Fruit fly (Drosophila melanogaster) whole organism, prepupa: ENCODE data around the gene slp2.

Experiments used
- Blimp-1 ChIP-seq: fragments of 200-800 bp; sonication (Bioruptor generic); optimal IDR thresholded peaks from 3 replicates; lab custom pipeline; 2017; ENCODE audit warnings: missing biosample characterization, missing genetic modification characterization, mild to moderate bottlenecking, moderate library complexity, missing genetic modification reagents
- CG10631 ChIP-seq: fragments of 200-800 bp; sonication (Bioruptor generic); optimal IDR thresholded peaks from 2 replicates; lab custom pipeline; 2016; ENCODE audit warnings: missing biosample characterization, missing genetic modification characterization
- CG10669 ChIP-seq: fragments of 200-800 bp; sonication (Bioruptor generic); optimal IDR thresholded peaks from 3 replicates; lab custom pipeline; 2018; ENCODE audit warnings: missing biosample characterization, mild to moderate bottlenecking, missing genetic modification characterization, moderate library complexity
- CG11294 ChIP-seq: fragments of 200-800 bp; sonication (Bioruptor generic); IDR thresholded peaks from 2 replicates; pipeline ENCODE4 v1.3.6; 2022; ENCODE audit warnings: missing biosample characterization, missing genetic modification characterization
- CG11902 ChIP-seq: fragments of 200-800 bp; sonication (Bioruptor generic); optimal IDR thresholded peaks from 3 replicates; lab custom pipeline; 2016; ENCODE audit warnings: missing biosample characterization, missing genetic modification characterization
- CG1621 ChIP-seq: fragments of 200-800 bp; sonication (Bioruptor generic); optimal IDR thresholded peaks from 3 replicates; lab custom pipeline; 2018; ENCODE audit warnings: missing biosample characterization, mild to moderate bottlenecking, missing genetic modification characterization
- CG3032 ChIP-seq: fragments of 200-800 bp; optimal IDR thresholded peaks from 2 replicates; lab custom pipeline; 2019; ENCODE audit warnings: missing biosample characterization, mild to moderate bottlenecking, missing genetic modification characterization, moderate library complexity
- CG34406 ChIP-seq: fragments of 200-800 bp; sonication (Bioruptor generic); optimal IDR thresholded peaks from 3 replicates; lab custom pipeline; 2016; ENCODE audit warnings: missing biosample characterization, missing genetic modification characterization
- CG3919 ChIP-seq: fragments of 200-800 bp; sonication (Bioruptor generic); optimal IDR thresholded peaks from 3 replicates; lab custom pipeline; 2016; ENCODE audit warnings: missing biosample characterization, missing genetic modification characterization
- CG4318 ChIP-seq: fragments of 200-800 bp; sonication (Bioruptor generic); optimal IDR thresholded peaks from 3 replicates; lab custom pipeline; 2017; ENCODE audit warnings: missing biosample characterization, mild to moderate bottlenecking, missing genetic modification characterization
- CG6163 ChIP-seq: fragments of 200-800 bp; sonication (Bioruptor generic); IDR thresholded peaks from 3 replicates; pipeline ENCODE4 v1.3.6; 2022; ENCODE audit warnings: missing biosample characterization, missing genetic modification characterization
- CG6276 ChIP-seq: fragments of 200-800 bp; sonication (Bioruptor generic); optimal IDR thresholded peaks from 2 replicates; lab custom pipeline; 2017; ENCODE audit warnings: missing biosample characterization, mild to moderate bottlenecking, missing genetic modification characterization
- CG6792 ChIP-seq: fragments of 200-800 bp; sonication (Bioruptor generic); optimal IDR thresholded peaks from 3 replicates; lab custom pipeline; 2016; ENCODE audit warnings: missing biosample characterization, missing genetic modification characterization
- CG6808 ChIP-seq: fragments of 200-800 bp; sonication (Bioruptor generic); optimal IDR thresholded peaks from 3 replicates; lab custom pipeline; 2017; ENCODE audit warnings: missing biosample characterization, missing genetic modification characterization, mild to moderate bottlenecking, moderate library complexity, missing genetic modification reagents
- CG6854 ChIP-seq: fragments of 200-800 bp; sonication (Bioruptor generic); optimal IDR thresholded peaks from 2 replicates; lab custom pipeline; 2017; ENCODE audit warnings: missing biosample characterization, mild to moderate bottlenecking, missing genetic modification characterization
- CG7368 ChIP-seq: fragments of 200-800 bp; sonication (Bioruptor generic); optimal IDR thresholded peaks from 3 replicates; lab custom pipeline; 2016; ENCODE audit warnings: missing biosample characterization, missing genetic modification characterization
- CG8119 ChIP-seq: fragments of 200-800 bp; sonication (Bioruptor generic); IDR thresholded peaks from 3 replicates; pipeline ENCODE4 v1.3.6; 2022; ENCODE audit warnings: missing biosample characterization, missing genetic modification characterization
- CG8632 ChIP-seq: fragments of 200-800 bp; sonication (Bioruptor generic); optimal IDR thresholded peaks from 3 replicates; lab custom pipeline; 2016; ENCODE audit warnings: missing biosample characterization, missing genetic modification characterization
- CG9139 ChIP-seq: fragments of 200-800 bp; sonication (Bioruptor generic); optimal IDR thresholded peaks from 3 replicates; lab custom pipeline; 2017; ENCODE audit warnings: missing biosample characterization, mild to moderate bottlenecking, missing genetic modification characterization
- Eip75B ChIP-seq: fragments of 200-800 bp; sonication (Bioruptor generic); optimal IDR thresholded peaks from 3 replicates; lab custom pipeline; 2016; ENCODE audit warnings: missing biosample characterization, missing genetic modification characterization
- Eip78C ChIP-seq: fragments of 200-800 bp; sonication (Bioruptor generic); peaks from one replicate; lab custom pipeline; 2016; ENCODE audit warnings: missing biosample characterization, missing genetic modification characterization
- Eip93F ChIP-seq: fragments of 200-800 bp; sonication (Bioruptor generic); optimal IDR thresholded peaks from 2 replicates; lab custom pipeline; 2016; ENCODE audit warnings: missing biosample characterization, mild to moderate bottlenecking, missing genetic modification characterization
- Ets21C ChIP-seq: fragments of 200-800 bp; sonication (Bioruptor generic); optimal IDR thresholded peaks from 3 replicates; lab custom pipeline; 2016; ENCODE audit warnings: missing biosample characterization, missing genetic modification characterization
- Gug ChIP-seq: fragments of 200-800 bp; sonication (Bioruptor generic); IDR thresholded peaks from 2 replicates; pipeline ENCODE4 v1.3.6; 2022; ENCODE audit warnings: missing biosample characterization, missing genetic modification characterization
- Hr39 ChIP-seq: fragments of 200-800 bp; sonication (Bioruptor generic); optimal IDR thresholded peaks from 2 replicates; lab custom pipeline; 2016; ENCODE audit warnings: missing biosample characterization, missing genetic modification characterization
- Hr4 ChIP-seq: fragments of 200-800 bp; sonication (Bioruptor generic); optimal IDR thresholded peaks from 3 replicates; lab custom pipeline; 2016; ENCODE audit warnings: missing biosample characterization, missing genetic modification characterization
- Lpt ChIP-seq: fragments of 200-800 bp; sonication (Bioruptor generic); optimal IDR thresholded peaks from 3 replicates; lab custom pipeline; 2016; ENCODE audit warnings: missing biosample characterization, missing genetic modification characterization
- Met ChIP-seq: fragments of 200-800 bp; sonication (Bioruptor generic); optimal IDR thresholded peaks from 3 replicates; lab custom pipeline; 2016; ENCODE audit warnings: missing biosample characterization, missing genetic modification characterization
- Smox ChIP-seq: fragments of 200-800 bp; sonication (Bioruptor generic); optimal IDR thresholded peaks from 3 replicates; lab custom pipeline; 2016; ENCODE audit warnings: missing biosample characterization, missing genetic modification characterization
- Sox102F ChIP-seq: fragments of 200-800 bp; sonication (Bioruptor generic); optimal IDR thresholded peaks from 2 replicates; lab custom pipeline; 2016; ENCODE audit warnings: missing biosample characterization, mild to moderate bottlenecking, missing genetic modification characterization
- Sox14 ChIP-seq: fragments of 200-800 bp; sonication (Bioruptor generic); optimal IDR thresholded peaks from 3 replicates; lab custom pipeline; 2016; ENCODE audit warnings: missing biosample characterization, missing genetic modification characterization
- Sox15 ChIP-seq: fragments of 200-800 bp; sonication (Bioruptor generic); optimal IDR thresholded peaks from 3 replicates; lab custom pipeline; 2016; ENCODE audit warnings: missing biosample characterization, missing genetic modification characterization
- achi ChIP-seq: fragments of 200-800 bp; sonication (Bioruptor generic); optimal IDR thresholded peaks from 3 replicates; lab custom pipeline; 2016; ENCODE audit warnings: missing biosample characterization, missing genetic modification characterization
- acj6 ChIP-seq: fragments of 200-800 bp; sonication (Bioruptor generic); optimal IDR thresholded peaks from 3 replicates; lab custom pipeline; 2016; ENCODE audit warnings: missing biosample characterization, missing genetic modification characterization
- cyc ChIP-seq: fragments of 200-800 bp; sonication (Bioruptor generic); optimal IDR thresholded peaks from 3 replicates; lab custom pipeline; 2016; ENCODE audit warnings: missing biosample characterization, missing genetic modification characterization
- dac ChIP-seq: fragments of 200-800 bp; sonication (Bioruptor generic); optimal IDR thresholded peaks from 2 replicates; lab custom pipeline; 2017; ENCODE audit warnings: missing biosample characterization, mild to moderate bottlenecking, missing genetic modification characterization
- dsx ChIP-seq: fragments of 200-800 bp; optimal IDR thresholded peaks from 3 replicates; lab custom pipeline; 2019; ENCODE audit warnings: missing biosample characterization, mild to moderate bottlenecking, missing genetic modification characterization, moderate library complexity; ENCODE audit not compliant: poor library complexity, severe bottlenecking
- eg ChIP-seq: fragments of 200-800 bp; sonication (Bioruptor generic); IDR thresholded peaks from 3 replicates; pipeline ENCODE4 v1.3.6; 2022; ENCODE audit warnings: missing biosample characterization, missing genetic modification characterization
- esn ChIP-seq: fragments of 200-800 bp; sonication (Bioruptor generic); optimal IDR thresholded peaks from 2 replicates; lab custom pipeline; 2016; ENCODE audit warnings: missing biosample characterization, mild to moderate bottlenecking, missing genetic modification characterization, moderate library complexity
- fd59A ChIP-seq: fragments of 200-800 bp; sonication (Bioruptor generic); optimal IDR thresholded peaks from 2 replicates; lab custom pipeline; 2017; ENCODE audit warnings: missing biosample characterization, mild to moderate bottlenecking, missing genetic modification characterization, missing genetic modification reagents
- fd85E ChIP-seq: fragments of 200-800 bp; sonication (Bioruptor generic); optimal IDR thresholded peaks from 3 replicates; lab custom pipeline; 2016; ENCODE audit warnings: missing biosample characterization, missing genetic modification characterization
- fkh ChIP-seq: fragments of 200-800 bp; sonication (Bioruptor generic); optimal IDR thresholded peaks from 3 replicates; lab custom pipeline; 2017; ENCODE audit warnings: missing biosample characterization, mild to moderate bottlenecking, missing genetic modification characterization, moderate library complexity
- net ChIP-seq: fragments of 200-800 bp; sonication (Bioruptor generic); optimal IDR thresholded peaks from 3 replicates; lab custom pipeline; 2016; ENCODE audit warnings: missing biosample characterization, missing genetic modification characterization
- pdm3 ChIP-seq: fragments of 200-800 bp; sonication (Bioruptor generic); optimal IDR thresholded peaks from 3 replicates; lab custom pipeline; 2016; ENCODE audit warnings: missing biosample characterization, missing genetic modification characterization
- salr ChIP-seq, 2 experiments: fragments of 200-800 bp; sonication (Bioruptor generic); optimal IDR thresholded peaks; 3 replicates each; lab custom pipeline; 2016 to 2018; ENCODE audit warnings: missing biosample characterization in 2 of 2, missing genetic modification characterization in 2 of 2, mild to moderate bottlenecking in 1 of 2
- spab ChIP-seq: fragments of 200-800 bp; sonication (Bioruptor generic); optimal IDR thresholded peaks from 2 replicates; lab custom pipeline; 2017; ENCODE audit warnings: missing biosample characterization, mild to moderate bottlenecking, missing genetic modification characterization, missing genetic modification reagents
- ss ChIP-seq, 2 experiments: fragments of 200-800 bp; sonication (Bioruptor generic); optimal IDR thresholded peaks; 2 replicates in 1 of 2; 3 replicates in 1 of 2; lab custom pipeline; 2017 to 2018; ENCODE audit warnings: mild to moderate bottlenecking in 2 of 2, missing biosample characterization in 2 of 2, missing genetic modification characterization in 2 of 2, moderate library complexity in 1 of 2
- svp ChIP-seq: fragments of 200-800 bp; sonication (Bioruptor generic); peaks from one replicate; lab custom pipeline; 2016; ENCODE audit warnings: missing biosample characterization, missing genetic modification characterization
- topi ChIP-seq: fragments of 200-800 bp; sonication (Bioruptor generic); optimal IDR thresholded peaks from 3 replicates; lab custom pipeline; 2016; ENCODE audit warnings: missing biosample characterization, missing genetic modification characterization
- vri ChIP-seq: fragments of 200-800 bp; sonication (Bioruptor generic); optimal IDR thresholded peaks from 3 replicates; lab custom pipeline; 2016; ENCODE audit warnings: missing biosample characterization, mild to moderate bottlenecking, missing genetic modification characterization

slp2 gene

DNA sequence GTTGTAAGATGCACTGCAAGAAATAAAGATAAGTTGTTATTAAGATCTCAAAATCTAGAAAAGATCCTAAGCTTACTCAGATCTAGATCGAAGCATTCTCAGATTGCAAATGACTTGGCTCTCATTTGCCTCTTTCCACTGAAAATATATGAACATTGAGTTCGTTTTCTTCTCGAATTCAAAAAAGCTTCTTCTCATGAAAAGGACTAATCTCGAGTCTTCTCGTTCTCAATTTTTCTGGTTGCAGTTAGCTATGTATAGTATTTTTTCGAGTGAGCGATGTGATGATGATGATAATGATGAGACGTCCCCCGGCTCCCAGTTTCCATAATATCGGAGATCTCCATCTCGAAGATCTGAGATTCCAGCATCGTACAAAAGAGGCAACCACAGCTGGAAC is 19.7 kb downstream of the slp2 start (continued):
- TF ChIP-seq Eip75B (GFP tag; lab: Kevin White, UChicago) (peak; percentile 31), topi (GFP tag; lab: Kevin White, UChicago) (peak; percentile 59)

DNA sequence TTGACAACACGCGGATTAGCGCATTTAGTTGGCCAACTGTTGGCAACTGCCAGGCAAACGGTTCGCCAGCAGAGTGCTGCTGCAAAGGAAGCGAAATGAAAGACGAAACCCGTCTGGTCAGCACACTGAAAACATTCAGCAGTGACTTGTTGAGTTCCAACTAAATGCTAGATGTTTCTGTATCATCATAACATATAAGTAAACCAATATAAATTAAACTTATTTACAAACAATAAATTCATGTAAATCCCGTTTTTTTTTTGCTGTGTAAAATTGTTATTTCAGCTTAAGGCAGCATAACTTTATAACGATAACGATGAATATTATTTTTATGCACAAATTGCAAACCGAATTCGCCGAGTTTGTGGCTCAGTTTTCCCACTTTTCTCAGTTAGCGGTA is 21.5 kb downstream of the slp2 start:
- TF ChIP-seq CG10631 (peak; percentile 47), CG9139 (GFP tag; lab: Kevin White, UChicago) (no peak), net (GFP tag; lab: Kevin White, UChicago) (peak; percentile 32), Ets21C (peak; percentile 15), CG6854 (no peak), fkh (GFP tag; lab: Kevin White, UChicago) (no peak), Lpt (peak; percentile 13), CG4318 (peak; percentile 37), fd85E (GFP tag; lab: Kevin White, UChicago) (no peak), Met (GFP tag; lab: Kevin White, UChicago) (peak; percentile 62), CG6792 (peak; percentile 28), eg (GFP tag; lab: Robert Waterston, UW) (peak; percentile 71), vri (GFP tag; lab: Kevin White, UChicago) (peak; percentile 23), Eip78C (GFP tag; lab: Kevin White, UChicago) (peak; percentile 91), Gug (0 out of 2 replicates have a peak, but pooled peaks have one; percentile 16), CG11294 (no peak), CG8632 (GFP tag; lab: Kevin White, UChicago) (peak; percentile 7), spab (GFP tag; lab: Kevin White, UChicago) (no peak), CG8119 (GFP tag; lab: Robert Waterston, UW) (peak; percentile 78), acj6 (peak; percentile 46), CG6808 (GFP tag; lab: Kevin White, UChicago) (no peak), esn (GFP tag; lab: Kevin White, UChicago) (peak; percentile 62), dsx (no peak), CG6163 (peak; percentile 71), Hr4 (GFP tag; lab: Kevin White, UChicago) (peak; percentile 62), CG10669 (peak; percentile 39), Sox102F (GFP tag; lab: Kevin White, UChicago) (peak; percentile 48), Blimp-1 (no peak), Eip93F (GFP tag; lab: Kevin White, UChicago) (no peak), Smox (GFP tag; lab: Kevin White, UChicago) (peak; percentile 48), Sox14 (GFP tag; lab: Kevin White, UChicago) (peak; percentile 38), CG3032 (tag; lab: Kevin White, UChicago) (peak; percentile 16), CG6276 (GFP tag; lab: Kevin White, UChicago) (peak; percentile 51), cyc (GFP tag; lab: Kevin White, UChicago) (peak; percentile 28), Hr39 (peak; percentile 45), Sox15 (GFP tag; lab: Kevin White, UChicago) (no peak), ss (GFP tag; optimal IDR thresholded peaks at IDR 0.05; lab: Kevin White, UChicago) (no peak), pdm3 (GFP tag; lab: Kevin White, UChicago) (peak; percentile 50), achi (GFP tag; lab: Kevin White, UChicago) (peak; percentile 63), dac (GFP tag; lab: Kevin White, UChicago) (peak; percentile 26), CG1621 (tag; lab: Kevin White, UChicago) (no peak), CG34406 (GFP tag; lab: Kevin White, UChicago) (peak; percentile 38), salr (GFP tag; optimal IDR thresholded peaks at IDR 0.05; lab: Kevin White, UChicago) (peak in 1 of 2 experiments; percentile 50), svp (GFP tag; lab: Kevin White, UChicago) (peak; percentile 76), fd59A (peak; percentile 14), CG11902 (GFP tag; lab: Kevin White, UChicago) (no peak), CG7368 (GFP tag; lab: Kevin White, UChicago) (no peak), CG3919 (GFP tag; lab: Kevin White, UChicago) (peak; percentile 48), topi (GFP tag; lab: Kevin White, UChicago) (peak; percentile 38)
